Worm (Caenorhabditis elegans): ENCODE data around the gene utx-1.
A peak's percentile ranks its signal among the peaks of the same experiment; 100 is the strongest.

Gene utx-1

ce11 chrX:8612278-8612677 is 55.3 kb downstream of the utx-1 start:
- peak; percentile 26 for TF ChIP-seq nhr-11 (tag; optimal IDR thresholded peaks at IDR 0.05)
- no peak for TF ChIP-seq nhr-25 (tag; optimal IDR thresholded peaks at IDR 0.05; ENCODE audit: borderline replicate concordance, insufficient read depth)
- peak; percentile 12 for TF ChIP-seq aha-1 (tag)
- peak in 1 of 2 experiments; percentile 58 for TF ChIP-seq unc-62 (GFP tag; optimal IDR thresholded peaks at IDR 0.05 in 1 of 2)
- no peak for TF ChIP-seq unc-62 (tag; optimal IDR thresholded peaks at IDR 0.05)
- no peak for TF ChIP-seq pha-4 (GFP tag; IDR thresholded peaks at IDR 0.05)
- TF ChIP-seq pha-4 (tag; optimal IDR thresholded peaks at IDR 0.05): no peak
- TF ChIP-seq aly-2 (tag; optimal IDR thresholded peaks at IDR 0.05): no peak
- TF ChIP-seq nhr-42 (GFP tag; IDR thresholded peaks at IDR 0.05): no peak

All from whole organism, L4 larva.